Fruit fly (Drosophila melanogaster) whole organism, embryonic: ENCODE data around the gene CG46397.

ENCODE experiments used
- Blimp-1 ChIP-seq: fragments of 200-800 bp; sonication (Bioruptor generic); optimal IDR thresholded peaks from 3 replicates; lab custom pipeline; 2018; ENCODE audit warnings: missing biosample characterization, missing genetic modification characterization, mild to moderate bottlenecking, moderate library complexity, missing genetic modification reagents
- CG10979 ChIP-seq: fragments of 200-800 bp; sonication (Bioruptor generic); optimal IDR thresholded peaks from 2 replicates; lab custom pipeline; 2018; ENCODE audit warnings: missing biosample characterization, mild to moderate bottlenecking, missing genetic modification characterization, moderate library complexity
- CG15696 ChIP-seq: fragments of 200-800 bp; sonication (Bioruptor generic); optimal IDR thresholded peaks from 2 replicates; lab custom pipeline; 2019; ENCODE audit warnings: missing biosample characterization, mild to moderate bottlenecking, missing genetic modification characterization, moderate library complexity
- CG17612 ChIP-seq: fragments of 200-800 bp; sonication (Bioruptor generic); IDR thresholded peaks from 2 replicates; pipeline ENCODE4 v1.3.6; 2022; ENCODE audit warnings: missing biosample characterization, missing genetic modification characterization
- CG3065 ChIP-seq: fragments of 200-800 bp; sonication (Bioruptor generic); optimal IDR thresholded peaks from 2 replicates; lab custom pipeline; 2016; ENCODE audit warnings: missing biosample characterization, missing genetic modification characterization
- CG32767 ChIP-seq: fragments of 200-800 bp; sonication (Bioruptor generic); IDR thresholded peaks from 2 replicates; pipeline ENCODE4 v1.3.6; 2022; ENCODE audit warnings: missing biosample characterization, missing genetic modification characterization
- CG3407 ChIP-seq: fragments of 200-800 bp; sonication (Bioruptor generic); optimal IDR thresholded peaks from 2 replicates; lab custom pipeline; 2018; ENCODE audit warnings: missing biosample characterization, mild to moderate bottlenecking, missing genetic modification characterization
- CG4404 ChIP-seq: fragments of 200-800 bp; sonication (Bioruptor generic); IDR thresholded peaks from 2 replicates; pipeline ENCODE4 v1.3.6; 2022; ENCODE audit warnings: missing biosample characterization, missing genetic modification characterization
- CG4424 ChIP-seq: fragments of 200-800 bp; sonication (Bioruptor generic); optimal IDR thresholded peaks from 3 replicates; lab custom pipeline; 2016; ENCODE audit warnings: missing biosample characterization, missing genetic modification characterization
- CG8290 ChIP-seq, 3 experiments: fragments of 200-800 bp; sonication (Bioruptor generic); optimal IDR thresholded peaks; 2 replicates each; lab custom pipeline; 2016 to 2019; ENCODE audit warnings: missing biosample characterization in 3 of 3, missing genetic modification characterization in 3 of 3, mild to moderate bottlenecking in 2 of 3, moderate library complexity in 1 of 3
- Deaf1 ChIP-seq: fragments of 200-800 bp; optimal IDR thresholded peaks from 3 replicates; lab custom pipeline; 2019; ENCODE audit warnings: missing biosample characterization, mild to moderate bottlenecking, missing genetic modification characterization, moderate library complexity
- Ets65A ChIP-seq: fragments of 200-800 bp; sonication (Bioruptor generic); peaks from one replicate; lab custom pipeline; 2016; ENCODE audit warnings: missing biosample characterization, missing genetic modification characterization
- HmgZ ChIP-seq: fragments of 200-800 bp; sonication (Bioruptor generic); optimal IDR thresholded peaks from 2 replicates; lab custom pipeline; 2018; ENCODE audit warnings: missing biosample characterization, mild to moderate bottlenecking, missing genetic modification characterization
- NC2β ChIP-seq: fragments of 200-800 bp; sonication (Bioruptor generic); optimal IDR thresholded peaks from 2 replicates; lab custom pipeline; 2016; ENCODE audit warnings: missing biosample characterization, missing genetic modification characterization
- NFAT ChIP-seq: fragments of 200-800 bp; sonication (Bioruptor generic); IDR thresholded peaks from 2 replicates; pipeline ENCODE4 v1.3.6; 2022; ENCODE audit warnings: missing biosample characterization, missing genetic modification characterization
- Neu2 ChIP-seq: fragments of 200-800 bp; sonication (Bioruptor generic); optimal IDR thresholded peaks from 3 replicates; lab custom pipeline; 2016; ENCODE audit warnings: missing biosample characterization, missing genetic modification characterization, borderline replicate concordance
- Optix ChIP-seq: fragments of 200-800 bp; sonication (Bioruptor generic); IDR thresholded peaks from 3 replicates; pipeline ENCODE4 v1.3.6; 2022; ENCODE audit warnings: missing biosample characterization, missing genetic modification characterization
- Ptx1 ChIP-seq: fragments of 200-800 bp; sonication (Bioruptor generic); IDR thresholded peaks from 2 replicates; pipeline ENCODE4 v1.3.6; 2022; ENCODE audit warnings: missing biosample characterization, missing genetic modification characterization
- Ssrp ChIP-seq: fragments of 200-800 bp; sonication (Bioruptor generic); optimal IDR thresholded peaks from 2 replicates; lab custom pipeline; 2018; ENCODE audit warnings: missing biosample characterization, mild to moderate bottlenecking, missing genetic modification characterization, moderate library complexity
- ap ChIP-seq: fragments of 200-800 bp; sonication (Bioruptor generic); IDR thresholded peaks from 2 replicates; pipeline ENCODE4 v1.3.6; 2022; ENCODE audit warnings: missing biosample characterization, missing genetic modification characterization
- cas ChIP-seq: fragments of 200-800 bp; sonication (Bioruptor generic); IDR thresholded peaks from 2 replicates; pipeline ENCODE4 v1.3.6; 2022; ENCODE audit warnings: missing biosample characterization, missing genetic modification characterization
- dysf ChIP-seq: fragments of 200-800 bp; sonication (Bioruptor generic); IDR thresholded peaks from 3 replicates; pipeline ENCODE4 v1.3.6; 2022; ENCODE audit warnings: missing biosample characterization, missing genetic modification characterization
- gt ChIP-seq: fragments of 200-800 bp; sonication (Bioruptor generic); IDR thresholded peaks from 2 replicates; pipeline ENCODE4 v1.3.6; 2022; ENCODE audit warnings: missing biosample characterization, missing genetic modification characterization
- h ChIP-seq: fragments of >200 bp; optimal IDR thresholded peaks from 2 replicates; lab custom pipeline; 2017
- mirr ChIP-seq: fragments of 200-800 bp; sonication (Bioruptor generic); optimal IDR thresholded peaks from 3 replicates; lab custom pipeline; 2018; ENCODE audit warnings: missing biosample characterization, mild to moderate bottlenecking, missing genetic modification characterization
- nerfin-1 ChIP-seq: fragments of 200-800 bp; sonication (Bioruptor generic); optimal IDR thresholded peaks from 3 replicates; lab custom pipeline; 2019; ENCODE audit warnings: missing biosample characterization, mild to moderate bottlenecking, missing genetic modification characterization, moderate library complexity
- row ChIP-seq: fragments of 200-800 bp; sonication (Bioruptor generic); IDR thresholded peaks from 3 replicates; pipeline ENCODE4 v1.3.6; 2022; ENCODE audit warnings: missing biosample characterization, missing genetic modification characterization
- slbo ChIP-seq: fragments of 200-800 bp; sonication (Bioruptor generic); IDR thresholded peaks from 2 replicates; pipeline ENCODE4 v1.3.6; 2022; ENCODE audit warnings: missing biosample characterization, missing genetic modification characterization
- sob ChIP-seq: fragments of 200-800 bp; sonication (Bioruptor generic); IDR thresholded peaks from 2 replicates; pipeline ENCODE4 v1.3.6; 2022; ENCODE audit warnings: missing biosample characterization, missing genetic modification characterization
- sqz ChIP-seq: fragments of 200-800 bp; sonication (Bioruptor generic); optimal IDR thresholded peaks from 3 replicates; lab custom pipeline; 2018; ENCODE audit warnings: missing biosample characterization, mild to moderate bottlenecking, missing genetic modification characterization
- sr ChIP-seq: fragments of 200-800 bp; sonication (Bioruptor generic); IDR thresholded peaks from 3 replicates; pipeline ENCODE4 v1.3.6; 2022; ENCODE audit warnings: missing biosample characterization, missing genetic modification characterization
- unc-4 ChIP-seq: fragments of 200-800 bp; sonication (Bioruptor generic); IDR thresholded peaks from 2 replicates; pipeline ENCODE4 v1.3.6; 2022; ENCODE audit warnings: missing biosample characterization, missing genetic modification characterization; ENCODE audit not compliant: partially characterized antibody

CG46397 gene

DNA sequence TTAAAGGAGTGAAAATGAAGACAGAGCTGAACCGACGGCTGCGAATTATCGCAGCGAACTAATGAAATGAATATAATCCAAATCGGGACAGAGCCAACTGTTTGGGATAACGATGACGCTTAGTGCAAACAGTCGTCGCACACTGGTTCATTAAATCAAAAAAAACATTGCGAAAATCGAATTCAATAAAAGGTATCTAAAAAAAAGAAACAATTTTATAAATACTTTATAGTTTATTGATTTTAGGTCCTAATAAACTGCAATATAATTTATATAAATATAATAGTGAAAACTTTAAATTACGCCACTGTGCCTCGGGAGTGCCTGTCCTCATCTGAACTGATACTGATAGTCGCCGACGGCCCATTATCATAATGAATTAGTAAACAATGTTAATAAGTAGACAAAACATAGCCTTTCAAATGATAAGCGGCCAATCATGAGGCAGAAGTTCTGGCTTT, 12.0 kb downstream of the CG46397 start, which contains the start of gene CG31886 (continued):
- TF ChIP-seq Optix (no peak), CG4404 (GFP tag; lab: Robert Waterston, UW) (no peak; the same call in 1 of the 2 replicates), HmgZ (tag; lab: Kevin White, UChicago) (no peak), sr (GFP tag; lab: Robert Waterston, UW) (no peak), CG10979 (tag; lab: Kevin White, UChicago) (peak; percentile 27), Blimp-1 (GFP tag; lab: Kevin White, UChicago) (peak; percentile 29), Ssrp (peak; percentile 22), nerfin-1 (tag; lab: Kevin White, UChicago) (no peak), Ptx1 (GFP tag; lab: Robert Waterston, UW) (no peak), dysf (no peak), mirr (GFP tag; lab: Kevin White, UChicago) (peak; percentile 13), CG32767 (GFP tag; lab: Robert Waterston, UW) (0 out of 2 replicates have a peak, but pooled peaks have one; percentile 51), CG3407 (GFP tag; lab: Kevin White, UChicago) (no peak), unc-4 (GFP tag; lab: Robert Waterston, UW) (no peak), slbo (peak; percentile 64), CG15696 (peak; percentile 16), ap (GFP tag; lab: Robert Waterston, UW) (0 out of 2 replicates have a peak, but pooled peaks have one; percentile 14), CG4424 (GFP tag; lab: Kevin White, UChicago) (peak; percentile 27), sob (GFP tag; lab: Robert Waterston, UW) (no peak; the same call in 1 of the 2 replicates), cas (no peak), row (GFP tag; lab: Robert Waterston, UW) (no peak; the same call in 1 of the 3 replicates), CG17612 (no peak)

dm6 chr2L:8962254-8962653, 15.2 kb downstream of the CG46397 start, which contains the start of the genes CG9525 and CG32985:
Gene CG9525 (minus strand): TSS chr2L:8962354.
Gene CG32985 (plus strand): TSS chr2L:8962533.
- TF ChIP-seq sob (GFP tag; lab: Robert Waterston, UW) = no peak

dm6 chr2L:8964657-8965056, 17.6 kb downstream of the CG46397 start, which contains the start of gene CG32984:
Gene CG32984 (plus strand): TSS chr2L:8964957.
- TF ChIP-seq HmgZ (tag; lab: Kevin White, UChicago) (no peak), sqz (no peak), h (lab: Kevin White, UChicago) (no peak), gt (GFP tag; lab: Robert Waterston, UW) (no peak), CG3065 (GFP tag; lab: Kevin White, UChicago) (no peak), Ets65A (no peak)

dm6 chr2L:8967235-8967634, 20.2 kb downstream of the CG46397 start, which contains the start of gene CG18088:
Gene CG18088 (plus strand): TSS chr2L:8967535.
- no peak for TF ChIP-seq NFAT (GFP tag; lab: Robert Waterston, UW)
- no peak for TF ChIP-seq Neu2 (GFP tag; lab: Kevin White, UChicago)
- peak; percentile 45 for TF ChIP-seq Deaf1

- TF ChIP-seq CG8290 (GFP tag; optimal IDR thresholded peaks at IDR 0.05; lab: Kevin White, UChicago) = peak; percentile 70
- TF ChIP-seq CG8290 (tag; optimal IDR thresholded peaks at IDR 0.05; lab: Kevin White, UChicago) = peak in 1 of 2 experiments; percentile 38
- no peak for TF ChIP-seq NC2β (GFP tag; lab: Kevin White, UChicago)
- TF ChIP-seq CG17612 = peak; percentile 100
These were observed 25.8 kb downstream of the CG46397 start for dm6 chr2L:8972905-8973304.
